Worm (Caenorhabditis elegans) whole organism, L2 larva: ENCODE measurements around the gene srw-68.

ENCODE experiments used
- C34F6.9 ChIP-seq: fragments of 150-350 bp; optimal IDR thresholded peaks from 2 replicates; lab custom pipeline; 2014; ENCODE audit warnings: missing biosample characterization, missing genetic modification characterization
- F13H6.1 ChIP-seq: sonication (generic microtip); optimal IDR thresholded peaks from 2 replicates; lab custom pipeline; 2016; ENCODE audit warnings: missing genetic modification characterization, missing compliant biosample characterization
- Y55F3AM.14 ChIP-seq: fragments of 200-800 bp; sonication (Bioruptor generic); optimal IDR thresholded peaks from 2 replicates; lab custom pipeline; 2018; ENCODE audit warnings: mild to moderate bottlenecking, missing genetic modification characterization, missing compliant biosample characterization
- ZK546.5 ChIP-seq: sonication (generic microtip); optimal IDR thresholded peaks from 2 replicates; lab custom pipeline; 2017; ENCODE audit warnings: missing biosample characterization, missing genetic modification characterization
- alr-1 ChIP-seq: fragments of 150-350 bp; optimal IDR thresholded peaks from 2 replicates; lab custom pipeline; 2014; ENCODE audit warnings: missing biosample characterization, missing genetic modification characterization
- aly-2 ChIP-seq: fragments of 150-350 bp; optimal IDR thresholded peaks from 2 replicates; lab custom pipeline; 2014; ENCODE audit warnings: missing biosample characterization, missing genetic modification characterization
- blmp-1 ChIP-seq: sonication (generic microtip); optimal IDR thresholded peaks from 2 replicates; lab custom pipeline; 2017; ENCODE audit warnings: missing genetic modification characterization, mild to moderate bottlenecking, missing compliant biosample characterization, antibody characterized with exemption, moderate library complexity; ENCODE audit not compliant: insufficient read depth
- ceh-16 ChIP-seq: fragments of 150-350 bp; optimal IDR thresholded peaks from 2 replicates; lab custom pipeline; 2014; ENCODE audit warnings: missing biosample characterization, missing genetic modification characterization
- ceh-82 ChIP-seq: fragments of 150-350 bp; optimal IDR thresholded peaks from 2 replicates; lab custom pipeline; 2014; ENCODE audit warnings: missing biosample characterization, missing genetic modification characterization
- crh-2 ChIP-seq: sonication (generic microtip); optimal IDR thresholded peaks from 2 replicates; lab custom pipeline; 2017; ENCODE audit warnings: missing biosample characterization, missing genetic modification characterization
- dmd-4 ChIP-seq: sonication (generic microtip); optimal IDR thresholded peaks from 2 replicates; lab custom pipeline; 2017; ENCODE audit warnings: missing biosample characterization, missing genetic modification characterization
- egl-27 ChIP-seq: sonication (generic microtip); optimal IDR thresholded peaks from 3 replicates; lab custom pipeline; 2017; ENCODE audit warnings: missing biosample characterization, missing genetic modification reagents, missing genetic modification characterization
- elt-1 ChIP-seq: fragments of 150-350 bp; optimal IDR thresholded peaks from 2 replicates; lab custom pipeline; 2014; ENCODE audit warnings: missing biosample characterization, missing genetic modification characterization
- fos-1 ChIP-seq: fragments of 150-350 bp; optimal IDR thresholded peaks from 2 replicates; lab custom pipeline; 2014; ENCODE audit warnings: missing biosample characterization, missing genetic modification characterization
- lin-11 ChIP-seq: fragments of 150-350 bp; sonication (generic microtip); optimal IDR thresholded peaks from 2 replicates; lab custom pipeline; 2014; ENCODE audit warnings: missing biosample characterization, missing genetic modification characterization, inconsistent platforms, mixed read lengths
- lin-13 ChIP-seq: fragments of 150-350 bp; optimal IDR thresholded peaks from 2 replicates; lab custom pipeline; 2014; ENCODE audit warnings: missing biosample characterization, missing genetic modification reagents, missing genetic modification characterization
- lin-39 ChIP-seq: fragments of 150-350 bp; optimal IDR thresholded peaks from 2 replicates; lab custom pipeline; 2014; ENCODE audit warnings: missing biosample characterization, missing genetic modification reagents, missing genetic modification characterization
- mab-5 ChIP-seq: fragments of 150-350 bp; optimal IDR thresholded peaks from 2 replicates; lab custom pipeline; 2014; ENCODE audit warnings: missing biosample characterization, missing genetic modification characterization
- mbf-1 ChIP-seq: sonication (generic microtip); optimal IDR thresholded peaks from 2 replicates; lab custom pipeline; 2017; ENCODE audit warnings: missing biosample characterization, missing genetic modification characterization
- mdl-1 ChIP-seq, 2 experiments: fragments of 150-350 bp in 1 of 2; sonication (generic microtip) in 1 of 2; optimal IDR thresholded peaks; 2 replicates each; lab custom pipeline; 2017; ENCODE audit warnings: missing biosample characterization in 2 of 2, missing genetic modification characterization in 2 of 2
- nhr-10 ChIP-seq: sonication (generic microtip); optimal IDR thresholded peaks from 2 replicates; lab custom pipeline; 2017; ENCODE audit warnings: missing biosample characterization, missing genetic modification characterization
- nhr-11 ChIP-seq: fragments of 150-350 bp; optimal IDR thresholded peaks from 2 replicates; lab custom pipeline; 2014; ENCODE audit warnings: missing biosample characterization, missing genetic modification characterization
- nhr-12 ChIP-seq: fragments of 150-350 bp; optimal IDR thresholded peaks from 2 replicates; lab custom pipeline; 2014; ENCODE audit warnings: missing biosample characterization, missing genetic modification characterization
- nhr-21 ChIP-seq: fragments of 150-350 bp; optimal IDR thresholded peaks from 2 replicates; lab custom pipeline; 2014; ENCODE audit warnings: missing biosample characterization, missing genetic modification characterization
- nhr-23 ChIP-seq: fragments of 150-350 bp; optimal IDR thresholded peaks from 2 replicates; lab custom pipeline; 2014; ENCODE audit warnings: missing biosample characterization, missing genetic modification reagents, missing genetic modification characterization
- nhr-237 ChIP-seq: fragments of 150-350 bp; optimal IDR thresholded peaks from 2 replicates; lab custom pipeline; 2014; ENCODE audit warnings: missing biosample characterization, missing genetic modification characterization
- nhr-25 ChIP-seq: fragments of 150-350 bp; sonication (generic microtip); optimal IDR thresholded peaks from 3 replicates; lab custom pipeline; 2014; ENCODE audit warnings: missing biosample characterization, missing genetic modification characterization
- nhr-77 ChIP-seq: fragments of 150-350 bp; optimal IDR thresholded peaks from 2 replicates; lab custom pipeline; 2014; ENCODE audit warnings: missing biosample characterization, missing genetic modification characterization
- peb-1 ChIP-seq: fragments of 150-350 bp; optimal IDR thresholded peaks from 2 replicates; lab custom pipeline; 2014; ENCODE audit warnings: missing biosample characterization, missing genetic modification characterization
- sem-4 ChIP-seq: fragments of 150-350 bp; optimal IDR thresholded peaks from 2 replicates; lab custom pipeline; 2014; ENCODE audit warnings: missing biosample characterization, missing genetic modification reagents, missing genetic modification characterization
- skn-1 ChIP-seq: sonication (generic microtip); optimal IDR thresholded peaks from 2 replicates; lab custom pipeline; 2017; ENCODE audit warnings: missing biosample characterization, missing genetic modification characterization
- sma-3 ChIP-seq: sonication (generic microtip); optimal IDR thresholded peaks from 2 replicates; lab custom pipeline; 2016; ENCODE audit warnings: missing genetic modification reagents, missing genetic modification characterization, missing compliant biosample characterization
- sma-9 ChIP-seq, 2 experiments: fragments of 150-350 bp in 1 of 2; sonication (generic microtip) in 1 of 2; optimal IDR thresholded peaks; 2 replicates each; lab custom pipeline; 2014 to 2016; ENCODE audit warnings: missing genetic modification characterization in 2 of 2, mild to moderate bottlenecking in 1 of 2, missing biosample characterization in 1 of 2, missing compliant biosample characterization in 1 of 2, missing genetic modification reagents in 1 of 2, moderate library complexity in 1 of 2
- snpc-4 ChIP-seq: fragments of 150-350 bp; optimal IDR thresholded peaks from 2 replicates; lab custom pipeline; 2014; ENCODE audit warnings: missing biosample characterization, missing genetic modification characterization
- unc-39 ChIP-seq: fragments of 150-350 bp; optimal IDR thresholded peaks from 2 replicates; lab custom pipeline; 2014; ENCODE audit warnings: missing biosample characterization, missing genetic modification characterization
- unc-55 ChIP-seq: fragments of 150-350 bp; sonication (generic microtip); optimal IDR thresholded peaks from 3 replicates; lab custom pipeline; 2014; ENCODE audit warnings: missing biosample characterization, missing genetic modification reagents, missing genetic modification characterization
- zag-1 ChIP-seq: fragments of 150-350 bp; optimal IDR thresholded peaks from 2 replicates; lab custom pipeline; 2014; ENCODE audit warnings: missing biosample characterization, missing genetic modification characterization
- ztf-1 ChIP-seq: fragments of 200-800 bp; sonication (Bioruptor generic); conservative IDR thresholded peaks from 2 replicates; pipeline ENCODE4 v1.3.6; 2022; ENCODE audit warnings: missing genetic modification characterization, missing compliant biosample characterization
- ztf-11 ChIP-seq: sonication (generic microtip); optimal IDR thresholded peaks from 2 replicates; lab custom pipeline; 2017; ENCODE audit warnings: missing biosample characterization, missing genetic modification characterization
- ztf-4 ChIP-seq: fragments of 150-350 bp; optimal IDR thresholded peaks from 2 replicates; lab custom pipeline; 2014; ENCODE audit warnings: missing biosample characterization, missing genetic modification characterization

The srw-68 gene

ce11 chrV:7460898-7461297 lies 34.4 kb upstream of the srw-68 start, which contains the start of gene srh-92:
srh-92 (minus strand) TSS chrV:7460998.
- no peak for TF ChIP-seq mdl-1 (tag; optimal IDR thresholded peaks at IDR 0.05; lab: Kevin White, UChicago)
- no peak for TF ChIP-seq sma-3 (GFP tag; lab: Kevin White, UChicago)
- no peak for TF ChIP-seq ztf-4 (tag; lab: Kevin White, UChicago)
- no peak for TF ChIP-seq lin-39 (tag; lab: Kevin White, UChicago)
- no peak for TF ChIP-seq nhr-11
- no peak for TF ChIP-seq peb-1 (tag; lab: Kevin White, UChicago)
- TF ChIP-seq F13H6.1 (tag; lab: Kevin White, UChicago): no peak
- TF ChIP-seq unc-55 (GFP tag; lab: Kevin White, UChicago): no peak
- TF ChIP-seq ceh-82 (tag; lab: Kevin White, UChicago): no peak
- TF ChIP-seq mbf-1: no peak
- TF ChIP-seq elt-1: no peak
- TF ChIP-seq crh-2 (tag; lab: Kevin White, UChicago): no peak
- TF ChIP-seq aly-2 (tag; lab: Kevin White, UChicago): no peak

- no peak for TF ChIP-seq nhr-12 (tag; lab: Kevin White, UChicago)
- TF ChIP-seq ceh-16: no peak
- TF ChIP-seq aly-2 (tag; lab: Kevin White, UChicago): no peak
- no peak for TF ChIP-seq ceh-82 (tag; lab: Kevin White, UChicago)
- TF ChIP-seq egl-27 (tag; lab: Kevin White, UChicago): no peak
- TF ChIP-seq ztf-1 (GFP tag; lab: Robert Waterston, UW): no peak
- no peak for TF ChIP-seq unc-55 (GFP tag; lab: Kevin White, UChicago)
- no peak for TF ChIP-seq peb-1 (tag; lab: Kevin White, UChicago)
- no peak for TF ChIP-seq mbf-1
- no peak for TF ChIP-seq Y55F3AM.14 (GFP tag; lab: Kevin White, UChicago)
- no peak for TF ChIP-seq sma-9 (GFP tag; optimal IDR thresholded peaks at IDR 0.05; lab: Kevin White, UChicago)
- no peak for TF ChIP-seq sma-9 (tag; optimal IDR thresholded peaks at IDR 0.05; lab: Kevin White, UChicago)
- TF ChIP-seq snpc-4 (tag; lab: Kevin White, UChicago): no peak
- no peak for TF ChIP-seq C34F6.9 (tag; lab: Kevin White, UChicago)
- TF ChIP-seq lin-13 (GFP tag; lab: Kevin White, UChicago): no peak
- no peak for TF ChIP-seq nhr-11
- no peak for TF ChIP-seq skn-1 (tag; lab: Kevin White, UChicago)
- TF ChIP-seq fos-1 (tag; lab: Kevin White, UChicago): no peak
- TF ChIP-seq, all 48 proteins: peak for 0
Observed at ce11 chrV:7455008-7455407, 28.5 kb upstream of the srw-68 start, which contains the start of gene F25E5.2. F25E5.2 (plus strand) TSS chrV:7455308.

ce11 chrV:7454236-7454635 lies 27.7 kb upstream of the srw-68 start, which contains the start of gene try-8:
try-8 (minus strand) TSS chrV:7454336.
- TF ChIP-seq ztf-4 (tag; lab: Kevin White, UChicago): no peak
- TF ChIP-seq nhr-237: no peak
- no peak for TF ChIP-seq dmd-4 (tag; lab: Kevin White, UChicago)
- no peak for TF ChIP-seq ZK546.5 (tag; lab: Kevin White, UChicago)
- no peak for TF ChIP-seq ztf-11 (tag; lab: Kevin White, UChicago)
- no peak for TF ChIP-seq nhr-25 (tag; lab: Kevin White, UChicago)
- no peak for TF ChIP-seq fos-1 (tag; lab: Kevin White, UChicago)
- no peak for TF ChIP-seq crh-2 (tag; lab: Kevin White, UChicago)
- no peak for TF ChIP-seq blmp-1
- TF ChIP-seq mab-5 (tag; lab: Kevin White, UChicago): no peak
- TF ChIP-seq nhr-23 (tag; lab: Kevin White, UChicago): no peak
- no peak for TF ChIP-seq lin-11 (tag; lab: Kevin White, UChicago)
- TF ChIP-seq aly-2 (tag; lab: Kevin White, UChicago): no peak
- no peak for TF ChIP-seq nhr-10
- TF ChIP-seq egl-27 (tag; lab: Kevin White, UChicago): no peak
- TF ChIP-seq lin-13 (GFP tag; lab: Kevin White, UChicago): no peak
- TF ChIP-seq mbf-1: no peak
- TF ChIP-seq sma-9 (GFP tag; optimal IDR thresholded peaks at IDR 0.05; lab: Kevin White, UChicago): no peak
- no peak for TF ChIP-seq sma-9 (tag; optimal IDR thresholded peaks at IDR 0.05; lab: Kevin White, UChicago)
- TF ChIP-seq alr-1: no peak

- TF ChIP-seq nhr-21 (tag; lab: Kevin White, UChicago): no peak
- no peak for TF ChIP-seq lin-13 (GFP tag; lab: Kevin White, UChicago)
- TF ChIP-seq zag-1: no peak
- TF ChIP-seq sem-4 (tag; lab: Kevin White, UChicago): no peak
- no peak for TF ChIP-seq elt-1
- TF ChIP-seq sma-9 (GFP tag; optimal IDR thresholded peaks at IDR 0.05; lab: Kevin White, UChicago): no peak
- no peak for TF ChIP-seq sma-9 (tag; optimal IDR thresholded peaks at IDR 0.05; lab: Kevin White, UChicago)
- no peak for TF ChIP-seq ZK546.5 (tag; lab: Kevin White, UChicago)
- TF ChIP-seq nhr-25 (tag; lab: Kevin White, UChicago): no peak
- no peak for TF ChIP-seq nhr-77
- no peak for TF ChIP-seq mbf-1
- TF ChIP-seq unc-39: no peak
- TF ChIP-seq fos-1 (tag; lab: Kevin White, UChicago): no peak
- TF ChIP-seq ceh-16: no peak
Observed at ce11 chrV:7451421-7451820, 24.9 kb upstream of the srw-68 start, which contains the start of gene try-11. try-11 (plus strand) TSS chrV:7451721.
